Worm (Caenorhabditis elegans): ENCODE results near the gene C09E10.3.

C09E10.3 gene

ce11 chrX:1012385-1012866, 21.3 kb upstream of the C09E10.3 start (continued):
- TF ChIP-seq tbp1 (GFP tag; optimal IDR thresholded peaks at IDR 0.05) (peak; percentile 16), let-607 (tag; optimal IDR thresholded peaks at IDR 0.05) (peak; percentile 22), aptf-3 (GFP tag; IDR thresholded peaks at IDR 0.05) (no peak), lin-54 (GFP tag; optimal IDR thresholded peaks at IDR 0.05) (no peak), nfyb-1 (GFP tag; IDR thresholded peaks at IDR 0.05) (peak; percentile 80), chd-7 (tag; optimal IDR thresholded peaks at IDR 0.05) (peak; percentile 7), sdz-38 (tag; optimal IDR thresholded peaks at IDR 0.05) (no peak), ceh-79 (tag; optimal IDR thresholded peaks at IDR 0.05) (no peak), ztf-22 (GFP tag; optimal IDR thresholded peaks at IDR 0.05) (peak; percentile 35), lin-40 (tag; optimal IDR thresholded peaks at IDR 0.05) (peak; percentile 17), athp-1 (tag; optimal IDR thresholded peaks at IDR 0.05) (peak; percentile 25), madf-3 (GFP tag; IDR thresholded peaks at IDR 0.05) (0 out of 2 replicates have a peak, but pooled peaks have one; percentile 57), attf-5 (GFP tag; optimal IDR thresholded peaks at IDR 0.05) (no peak), ccch-3 (GFP tag; optimal IDR thresholded peaks at IDR 0.05) (no peak), snpc-4 (GFP tag; optimal IDR thresholded peaks at IDR 0.05) (no peak), snpc-4 (tag; optimal IDR thresholded peaks at IDR 0.05) (no peak), unc-62 (GFP tag; optimal IDR thresholded peaks at IDR 0.05) (no peak), mcd-1 (GFP tag; IDR thresholded peaks at IDR 0.05) (0 out of 2 replicates have a peak, but pooled peaks have one; percentile 15)

- TF ChIP-seq ceh-27 (GFP tag; optimal IDR thresholded peaks at IDR 0.05) (no peak), ztf-25 (GFP tag; IDR thresholded peaks at IDR 0.05) (0 out of 2 replicates have a peak, but pooled peaks have one; percentile 17), Y79H2A.3 (GFP tag; conservative IDR thresholded peaks at IDR 0.05) (no peak), ceh-58 (GFP tag; IDR thresholded peaks at IDR 0.05) (no peak), pha-4 (tag; optimal IDR thresholded peaks at IDR 0.05) (no peak), egl-44 (GFP tag; IDR thresholded peaks at IDR 0.05) (peak; percentile 77), rpc-1 (optimal IDR thresholded peaks at IDR 0.05) (no peak), rpc-1 (tag; optimal IDR thresholded peaks at IDR 0.05) (no peak), bed-1 (GFP tag; IDR thresholded peaks at IDR 0.05) (no peak), tlf-1 (GFP tag; optimal IDR thresholded peaks at IDR 0.05) (peak; percentile 51), lir-1 (GFP tag; conservative IDR thresholded peaks at IDR 0.05) (peak; percentile 28; the same call in 1 of the 2 replicates), snpc-1.3 (tag; optimal IDR thresholded peaks at IDR 0.05; ENCODE audit: insufficient read depth) (no peak), B0019.2 (GFP tag; conservative IDR thresholded peaks at IDR 0.05) (no peak), Y95B8A.8 (GFP tag; IDR thresholded peaks at IDR 0.05) (0 out of 2 replicates have a peak, but pooled peaks have one; percentile 44), athp-1 (tag; optimal IDR thresholded peaks at IDR 0.05) (no peak), B0336.3 (GFP tag; IDR thresholded peaks at IDR 0.05) (peak; percentile 63), hmg-20 (GFP tag; IDR thresholded peaks at IDR 0.05) (peak; percentile 44; the same call in 1 of the 2 replicates), cebp-2 (GFP tag; IDR thresholded peaks at IDR 0.05) (no peak), repo-1 (tag; optimal IDR thresholded peaks at IDR 0.05) (peak; percentile 45), T07F8.4 (tag; optimal IDR thresholded peaks at IDR 0.05) (no peak), T26A5.8 (tag; optimal IDR thresholded peaks at IDR 0.05) (no peak), nfya-1 (tag; optimal IDR thresholded peaks at IDR 0.05; ENCODE audit: borderline replicate concordance, insufficient read depth) (no peak), F57A8.1 (GFP tag; optimal IDR thresholded peaks at IDR 0.05) (no peak), hlh-12 (tag; optimal IDR thresholded peaks at IDR 0.05) (no peak), fkh-3 (tag; optimal IDR thresholded peaks at IDR 0.05) (no peak), ceh-79 (tag; optimal IDR thresholded peaks at IDR 0.05) (no peak), lin-54 (GFP tag; optimal IDR thresholded peaks at IDR 0.05) (no peak), him-1 (tag; optimal IDR thresholded peaks at IDR 0.05) (no peak), hlh-26 (GFP tag; conservative IDR thresholded peaks at IDR 0.05) (no peak), ztf-26 (tag; optimal IDR thresholded peaks at IDR 0.05) (peak; percentile 64), sea-2 (GFP tag; IDR thresholded peaks at IDR 0.05) (no peak), atf-7 (tag; optimal IDR thresholded peaks at IDR 0.05) (peak; percentile 37)
These were observed 19.7 kb upstream of the C09E10.3 start for ce11 chrX:1010627-1011452.

Data from whole organism, young adult.